Worm (Caenorhabditis elegans): Measurements from ENCODE around the gene unc-45.

unc-45 gene

DNA sequence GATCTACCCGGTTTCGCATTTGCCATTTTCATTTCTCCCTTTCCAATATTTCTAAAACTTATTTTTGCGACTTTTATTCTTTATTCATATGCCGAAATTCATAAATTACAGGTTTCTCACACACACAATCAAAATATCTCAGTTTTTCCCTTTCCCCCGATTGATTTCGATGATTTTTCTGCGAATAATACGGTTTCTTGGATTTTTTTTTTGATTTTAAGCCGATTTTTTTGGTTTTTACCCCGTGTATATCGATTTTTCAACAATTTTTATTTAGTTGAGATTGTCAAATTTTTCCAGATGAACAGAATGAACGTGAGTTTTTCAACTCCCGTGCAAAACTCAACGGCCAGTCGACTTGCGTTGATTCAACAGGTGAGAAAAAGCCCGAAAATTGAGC, 16.2 kb upstream of the unc-45 start, which contains the start of gene mat-3:
Gene mat-3, plus strand, starts transcription at position 301 of the 400 bp plus-strand sequence.
- TF ChIP-seq B0310.2 (tag; optimal IDR thresholded peaks at IDR 0.05) (no peak), flt-1 (GFP tag; IDR thresholded peaks at IDR 0.05) (no peak)

DNA sequence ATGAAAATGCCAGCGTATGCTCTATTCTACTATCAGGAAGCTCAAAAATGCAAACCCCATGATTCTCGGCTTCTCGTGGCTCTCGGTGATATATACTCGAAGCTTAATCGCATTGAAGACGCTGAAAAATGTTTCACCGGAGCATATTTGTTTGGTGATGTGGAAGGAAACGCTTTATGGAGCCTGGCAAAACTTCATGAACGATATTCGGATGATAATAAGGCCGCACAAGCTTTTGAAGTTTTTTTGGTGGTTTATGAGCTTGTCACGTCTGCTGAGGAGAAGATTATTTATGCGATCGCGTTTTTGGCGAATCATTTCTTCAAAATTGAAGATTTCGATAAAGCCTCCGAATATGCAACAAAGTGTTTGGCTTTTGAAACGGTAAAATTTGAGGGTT, 10.1 kb upstream of the unc-45 start:
- TF ChIP-seq sea-1 (GFP tag; conservative IDR thresholded peaks at IDR 0.05) = no peak
- TF ChIP-seq tbx-11 (GFP tag; IDR thresholded peaks at IDR 0.05) = no peak
- TF ChIP-seq ama-1 (optimal IDR thresholded peaks at IDR 0.05) = no peak
- no peak for TF ChIP-seq B0310.2 (tag; optimal IDR thresholded peaks at IDR 0.05)
- no peak for TF ChIP-seq scrt-1 (GFP tag; IDR thresholded peaks at IDR 0.05)
- no peak for TF ChIP-seq hmbx-1 (tag; optimal IDR thresholded peaks at IDR 0.05)
- no peak for TF ChIP-seq pes-1 (GFP tag; IDR thresholded peaks at IDR 0.05)
- no peak for TF ChIP-seq ceh-36 (tag; optimal IDR thresholded peaks at IDR 0.05)
- no peak for TF ChIP-seq ceh-13 (GFP tag; optimal IDR thresholded peaks at IDR 0.05)
- TF ChIP-seq aly-1 (tag; optimal IDR thresholded peaks at IDR 0.05) = no peak
- no peak for TF ChIP-seq tbx-37 (GFP tag; conservative IDR thresholded peaks at IDR 0.05)
- TF ChIP-seq tra-4 (tag; optimal IDR thresholded peaks at IDR 0.05) = no peak
- no peak for TF ChIP-seq hnd-1 (tag; optimal IDR thresholded peaks at IDR 0.05)
- no peak for TF ChIP-seq hmg-4 (GFP tag; optimal IDR thresholded peaks at IDR 0.05)
- TF ChIP-seq ets-7 (tag; optimal IDR thresholded peaks at IDR 0.05) = no peak

DNA sequence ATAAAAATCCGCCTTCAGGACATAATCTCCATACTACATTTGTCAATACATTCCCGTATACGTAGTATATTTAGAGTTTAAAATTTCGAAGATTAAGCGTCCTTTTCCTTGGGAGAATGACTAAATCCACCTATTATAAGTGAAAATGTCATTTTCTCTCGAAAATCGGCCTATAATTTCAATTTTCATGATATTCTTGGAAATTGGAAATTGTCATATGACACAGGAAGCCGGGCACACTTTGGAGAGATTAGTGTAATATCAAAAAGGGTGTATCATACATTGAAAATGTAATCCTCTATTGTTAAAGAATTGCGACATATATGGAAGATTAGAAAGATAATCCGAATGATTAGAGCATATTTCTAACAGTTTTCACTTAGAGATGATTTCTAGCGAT, 8.6 kb upstream of the unc-45 start:
- TF ChIP-seq F13C5.2 (tag; optimal IDR thresholded peaks at IDR 0.05) (no peak), flt-1 (GFP tag; IDR thresholded peaks at IDR 0.05) (no peak), tbx-37 (GFP tag; conservative IDR thresholded peaks at IDR 0.05) (no peak), tbx-11 (GFP tag; IDR thresholded peaks at IDR 0.05) (no peak), ets-7 (tag; optimal IDR thresholded peaks at IDR 0.05) (no peak), hmg-4 (GFP tag; optimal IDR thresholded peaks at IDR 0.05) (no peak), ceh-13 (GFP tag; optimal IDR thresholded peaks at IDR 0.05) (no peak), aly-1 (tag; optimal IDR thresholded peaks at IDR 0.05) (no peak), hmbx-1 (tag; optimal IDR thresholded peaks at IDR 0.05) (no peak), pes-1 (GFP tag; IDR thresholded peaks at IDR 0.05) (no peak), hnd-1 (tag; optimal IDR thresholded peaks at IDR 0.05) (no peak), ama-1 (optimal IDR thresholded peaks at IDR 0.05) (no peak), sea-1 (GFP tag; conservative IDR thresholded peaks at IDR 0.05) (no peak), scrt-1 (GFP tag; IDR thresholded peaks at IDR 0.05) (no peak), tra-4 (tag; optimal IDR thresholded peaks at IDR 0.05) (no peak), B0310.2 (tag; optimal IDR thresholded peaks at IDR 0.05) (no peak), ceh-36 (tag; optimal IDR thresholded peaks at IDR 0.05) (no peak)

DNA sequence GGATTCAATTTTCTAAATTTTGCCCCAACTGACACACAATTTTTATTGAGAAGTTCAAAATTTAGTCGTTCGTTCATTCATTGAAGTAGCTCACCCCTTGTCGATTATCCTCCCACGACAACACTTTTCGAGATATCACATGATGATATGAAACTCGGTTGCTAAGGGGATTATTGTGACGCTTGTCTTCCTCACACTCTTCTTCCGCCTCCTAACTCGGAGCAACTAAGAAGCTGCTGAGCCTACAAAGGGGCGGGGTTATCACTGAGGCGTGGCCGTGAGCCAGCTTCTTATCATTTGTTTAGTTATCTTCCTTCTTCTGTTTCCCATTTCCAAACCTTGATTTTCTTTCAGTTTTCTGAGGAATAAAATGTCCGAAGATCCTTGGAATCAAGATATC, 7.8 kb upstream of the unc-45 start, which contains the start of gene F10C5.3:
Gene F10C5.3, plus strand, starts transcription at position 313 of the 400 bp plus-strand sequence.
- TF ChIP-seq pes-1 (GFP tag; IDR thresholded peaks at IDR 0.05) = no peak
- no peak for TF ChIP-seq ama-1 (optimal IDR thresholded peaks at IDR 0.05)

DNA sequence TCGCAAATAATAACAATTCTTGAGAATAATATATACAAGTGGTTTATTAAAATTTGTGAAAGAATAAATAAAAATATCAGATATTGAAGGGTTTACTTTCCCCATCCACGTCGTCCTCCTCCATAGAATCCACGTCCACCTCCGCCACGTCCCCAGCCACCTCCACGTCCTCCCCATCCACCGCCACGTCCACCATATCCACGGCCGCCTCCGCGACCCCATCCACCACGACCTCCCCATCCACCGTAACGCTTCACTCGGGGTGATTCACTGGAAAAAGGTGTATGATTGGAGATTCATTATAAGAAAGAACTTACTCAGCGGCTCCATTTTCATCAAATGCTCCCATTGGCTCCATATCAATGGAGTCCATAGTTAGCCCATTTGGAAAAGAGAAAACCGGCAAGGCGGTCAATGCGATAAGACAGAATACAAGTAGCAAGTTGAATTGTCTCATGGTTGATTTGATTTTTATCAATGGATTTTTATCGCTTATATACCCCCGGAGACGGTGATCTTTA, 5.2 kb upstream of the unc-45 start, which contains the start of gene nlp-32:
Gene nlp-32, minus strand, starts transcription at position 471 of the 521 bp plus-strand sequence.
- no peak for TF ChIP-seq aly-1 (tag; optimal IDR thresholded peaks at IDR 0.05)
- no peak for TF ChIP-seq scrt-1 (GFP tag; IDR thresholded peaks at IDR 0.05)
- TF ChIP-seq pes-1 (GFP tag; IDR thresholded peaks at IDR 0.05) = no peak
- no peak for TF ChIP-seq ceh-36 (tag; optimal IDR thresholded peaks at IDR 0.05)
- no peak for TF ChIP-seq tbx-11 (GFP tag; IDR thresholded peaks at IDR 0.05)
- no peak for TF ChIP-seq F13C5.2 (tag; optimal IDR thresholded peaks at IDR 0.05)
- no peak for TF ChIP-seq hnd-1 (tag; optimal IDR thresholded peaks at IDR 0.05)
- no peak for TF ChIP-seq ceh-13 (GFP tag; optimal IDR thresholded peaks at IDR 0.05)

DNA sequence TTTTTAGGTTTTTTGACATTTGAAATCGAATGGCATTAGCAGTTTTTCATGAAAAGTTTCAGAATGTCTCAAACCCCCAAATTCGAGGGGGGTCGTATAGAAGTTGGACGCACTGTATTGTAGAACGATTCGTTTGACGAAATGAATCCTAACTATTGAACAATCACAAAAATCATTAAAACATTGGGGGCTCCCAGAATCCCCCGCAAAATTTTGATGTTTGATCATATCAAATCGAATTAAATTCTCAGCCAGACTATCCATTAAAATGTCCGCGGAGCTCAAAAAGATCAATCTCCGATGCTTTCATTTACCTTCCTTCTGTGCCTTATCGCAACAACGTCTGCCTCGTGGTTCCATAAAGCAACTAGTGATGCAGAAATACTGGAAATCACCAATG, 2.9 kb upstream of the unc-45 start, which contains the start of gene F30H5.5:
Gene F30H5.5, plus strand, starts transcription at position 301 of the 400 bp plus-strand sequence.
- TF ChIP-seq sea-1 (GFP tag; conservative IDR thresholded peaks at IDR 0.05) (no peak), hmbx-1 (tag; optimal IDR thresholded peaks at IDR 0.05) (no peak), flt-1 (GFP tag; IDR thresholded peaks at IDR 0.05) (no peak), pes-1 (GFP tag; IDR thresholded peaks at IDR 0.05) (no peak), ama-1 (optimal IDR thresholded peaks at IDR 0.05) (no peak), tra-4 (tag; optimal IDR thresholded peaks at IDR 0.05) (no peak)

DNA sequence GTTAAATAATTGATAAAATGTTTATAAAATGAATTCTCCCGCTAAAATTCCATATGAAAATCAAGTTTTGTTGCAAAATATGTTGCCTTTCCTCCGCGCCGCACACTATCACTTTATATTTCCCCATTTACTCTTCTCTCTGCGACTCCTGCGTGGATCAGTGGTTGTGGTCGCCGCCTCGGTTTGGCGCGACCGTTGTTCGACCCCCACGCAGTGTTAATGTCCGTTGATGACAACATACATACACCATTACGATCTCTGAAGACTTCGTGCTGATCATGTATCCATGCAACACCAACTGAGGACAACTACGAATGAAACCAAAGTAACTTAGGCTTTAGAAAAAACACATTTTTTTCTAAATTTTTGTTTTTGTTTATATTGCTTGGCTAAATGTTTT, 11.2 kb downstream of the unc-45 start:
- peak; percentile 79 for TF ChIP-seq ets-7 (tag; optimal IDR thresholded peaks at IDR 0.05)
- TF ChIP-seq hmg-4 (GFP tag; optimal IDR thresholded peaks at IDR 0.05) = peak; percentile 94
- TF ChIP-seq tbx-11 (GFP tag; IDR thresholded peaks at IDR 0.05) = peak; percentile 86
- TF ChIP-seq flt-1 (GFP tag; IDR thresholded peaks at IDR 0.05) = peak; percentile 80
- TF ChIP-seq sea-1 (GFP tag; conservative IDR thresholded peaks at IDR 0.05) = peak; percentile 86
- peak; percentile 72 for TF ChIP-seq hmbx-1 (tag; optimal IDR thresholded peaks at IDR 0.05)
- TF ChIP-seq B0310.2 (tag; optimal IDR thresholded peaks at IDR 0.05) = peak; percentile 66
- TF ChIP-seq tbx-37 (GFP tag; conservative IDR thresholded peaks at IDR 0.05) = peak; percentile 71
- peak; percentile 89 for TF ChIP-seq F13C5.2 (tag; optimal IDR thresholded peaks at IDR 0.05)
- peak; percentile 46 for TF ChIP-seq tra-4 (tag; optimal IDR thresholded peaks at IDR 0.05)
- TF ChIP-seq ama-1 (optimal IDR thresholded peaks at IDR 0.05) = no peak
- TF ChIP-seq hnd-1 (tag; optimal IDR thresholded peaks at IDR 0.05) = peak; percentile 81
- TF ChIP-seq ceh-36 (tag; optimal IDR thresholded peaks at IDR 0.05) = peak; percentile 65
- peak; percentile 87 for TF ChIP-seq scrt-1 (GFP tag; IDR thresholded peaks at IDR 0.05)
- peak; percentile 79 for TF ChIP-seq aly-1 (tag; optimal IDR thresholded peaks at IDR 0.05)
- TF ChIP-seq ceh-13 (GFP tag; optimal IDR thresholded peaks at IDR 0.05) = peak; percentile 66
- TF ChIP-seq pes-1 (GFP tag; IDR thresholded peaks at IDR 0.05) = peak; percentile 86

DNA sequence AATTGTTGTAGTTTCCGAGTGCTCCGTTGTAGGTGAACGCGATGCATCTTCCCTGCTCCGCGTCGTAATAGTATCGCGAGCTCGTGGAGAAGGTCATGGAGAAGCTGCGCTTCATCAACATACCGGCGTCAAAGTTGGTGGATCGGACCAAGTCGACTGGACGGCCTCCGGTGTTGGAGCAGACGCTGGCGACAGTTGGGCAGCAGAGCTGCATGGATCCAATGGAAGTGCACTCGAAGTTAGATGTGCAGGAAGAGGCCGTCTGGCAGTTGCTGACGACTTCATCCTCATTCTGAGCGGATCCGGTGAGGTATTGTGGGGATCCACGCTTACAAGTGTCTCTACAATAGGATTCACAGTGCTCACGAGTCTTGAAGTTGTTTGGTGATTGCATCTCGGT, 17.7 kb downstream of the unc-45 start:
- TF ChIP-seq tbx-11 (GFP tag; IDR thresholded peaks at IDR 0.05) (no peak), aly-1 (tag; optimal IDR thresholded peaks at IDR 0.05) (no peak), scrt-1 (GFP tag; IDR thresholded peaks at IDR 0.05) (no peak), sea-1 (GFP tag; conservative IDR thresholded peaks at IDR 0.05) (no peak), F13C5.2 (tag; optimal IDR thresholded peaks at IDR 0.05) (no peak), flt-1 (GFP tag; IDR thresholded peaks at IDR 0.05) (no peak), hnd-1 (tag; optimal IDR thresholded peaks at IDR 0.05) (no peak), B0310.2 (tag; optimal IDR thresholded peaks at IDR 0.05) (no peak), ceh-13 (GFP tag; optimal IDR thresholded peaks at IDR 0.05) (no peak), pes-1 (GFP tag; IDR thresholded peaks at IDR 0.05) (no peak), ceh-36 (tag; optimal IDR thresholded peaks at IDR 0.05) (no peak), hmbx-1 (tag; optimal IDR thresholded peaks at IDR 0.05) (no peak), hmg-4 (GFP tag; optimal IDR thresholded peaks at IDR 0.05) (no peak), ets-7 (tag; optimal IDR thresholded peaks at IDR 0.05) (no peak), ama-1 (optimal IDR thresholded peaks at IDR 0.05) (no peak), tbx-37 (GFP tag; conservative IDR thresholded peaks at IDR 0.05) (no peak), tra-4 (tag; optimal IDR thresholded peaks at IDR 0.05) (no peak)

Data from whole organism, early embryonic.